Worm (Caenorhabditis elegans) whole organism, L2 larva: ENCODE results near the gene C25D7.5.

Experiments used
- R02D3.7 ChIP-seq: fragments of 150-350 bp; optimal IDR thresholded peaks from 2 replicates; lab custom pipeline; 2014; ENCODE audit warnings: missing biosample characterization, missing genetic modification characterization
- lin-39 ChIP-seq: fragments of 150-350 bp; optimal IDR thresholded peaks from 2 replicates; lab custom pipeline; 2014; ENCODE audit warnings: missing biosample characterization, missing genetic modification reagents, missing genetic modification characterization

ce11 chrV:15015799-15016198, 36.7 kb upstream of the C25D7.5 start:
- TF ChIP-seq lin-39 (tag; lab: Kevin White, UChicago) (no peak), R02D3.7 (tag; lab: Kevin White, UChicago) (no peak)
